Worm (Caenorhabditis elegans) whole organism, late embryonic: ENCODE data around the gene fbxb-51.

Experiments
- C38D4.7 ChIP-seq: fragments of 200-800 bp; sonication (Bioruptor generic); optimal IDR thresholded peaks from 2 replicates; lab custom pipeline; 2018; ENCODE audit warnings: mild to moderate bottlenecking, missing genetic modification characterization, moderate library complexity, missing compliant biosample characterization
- K09A11.1 ChIP-seq: sonication (generic microtip); optimal IDR thresholded peaks from 2 replicates; lab custom pipeline; 2017; ENCODE audit warnings: antibody characterized with exemption, mild to moderate bottlenecking, missing genetic modification characterization, missing compliant biosample characterization; ENCODE audit not compliant: insufficient read depth
- T23F11.4 ChIP-seq: fragments of 200-800 bp; sonication (Bioruptor generic); optimal IDR thresholded peaks from 2 replicates; lab custom pipeline; 2018; ENCODE audit warnings: mild to moderate bottlenecking, missing genetic modification characterization, missing compliant biosample characterization
- Y22D7AL.16 ChIP-seq: sonication (generic microtip); optimal IDR thresholded peaks from 2 replicates; lab custom pipeline; 2016; ENCODE audit warnings: missing genetic modification characterization, missing compliant biosample characterization
- ama-1 ChIP-seq: fragments of 150-350 bp; optimal IDR thresholded peaks from 2 replicates; lab custom pipeline; 2014
- ceh-14 ChIP-seq: sonication (generic microtip); optimal IDR thresholded peaks from 2 replicates; lab custom pipeline; 2016; ENCODE audit warnings: missing genotype, missing genetic modification characterization, missing compliant biosample characterization
- ceh-19 ChIP-seq: fragments of 200-800 bp; sonication (Bioruptor generic); optimal IDR thresholded peaks from 2 replicates; lab custom pipeline; 2018; ENCODE audit warnings: mild to moderate bottlenecking, missing genetic modification characterization, missing compliant biosample characterization
- ceh-2 ChIP-seq: sonication (generic microtip); optimal IDR thresholded peaks from 2 replicates; lab custom pipeline; 2016; ENCODE audit warnings: missing genotype, missing genetic modification characterization, missing compliant biosample characterization
- ceh-22 ChIP-seq: sonication (generic microtip); optimal IDR thresholded peaks from 2 replicates; lab custom pipeline; 2017; ENCODE audit warnings: missing biosample characterization, missing genetic modification characterization
- ceh-24 ChIP-seq: sonication (generic microtip); optimal IDR thresholded peaks from 2 replicates; lab custom pipeline; 2016; ENCODE audit warnings: mild to moderate bottlenecking, missing genetic modification characterization, missing compliant biosample characterization
- ceh-34 ChIP-seq: sonication (generic microtip); optimal IDR thresholded peaks from 2 replicates; lab custom pipeline; 2016; ENCODE audit warnings: mild to moderate bottlenecking, missing genetic modification characterization, missing compliant biosample characterization
- che-1 ChIP-seq: sonication (generic microtip); optimal IDR thresholded peaks from 2 replicates; lab custom pipeline; 2016; ENCODE audit warnings: mild to moderate bottlenecking, missing genetic modification characterization, missing compliant biosample characterization
- dmd-4 ChIP-seq: sonication (generic microtip); optimal IDR thresholded peaks from 2 replicates; lab custom pipeline; 2016; ENCODE audit warnings: borderline replicate concordance, missing genetic modification characterization, missing compliant biosample characterization
- dve-1 ChIP-seq: sonication (generic microtip); optimal IDR thresholded peaks from 2 replicates; lab custom pipeline; 2017; ENCODE audit warnings: antibody characterized with exemption, mild to moderate bottlenecking, missing genetic modification characterization, missing compliant biosample characterization
- elt-2 ChIP-seq: sonication (generic microtip); optimal IDR thresholded peaks from 2 replicates; lab custom pipeline; 2016; ENCODE audit warnings: missing genetic modification reagents, missing genetic modification characterization, missing compliant biosample characterization
- ets-4 ChIP-seq: sonication (generic microtip); optimal IDR thresholded peaks from 2 replicates; lab custom pipeline; 2016; ENCODE audit warnings: missing genetic modification characterization, missing compliant biosample characterization
- eyg-1 ChIP-seq: sonication (generic microtip); optimal IDR thresholded peaks from 2 replicates; lab custom pipeline; 2016; ENCODE audit warnings: missing genotype, missing genetic modification characterization, missing compliant biosample characterization
- fax-1 ChIP-seq: sonication (generic microtip); optimal IDR thresholded peaks from 2 replicates; lab custom pipeline; 2016; ENCODE audit warnings: missing genotype, missing genetic modification characterization, missing compliant biosample characterization
- fkh-10 ChIP-seq: fragments of 150-350 bp; optimal IDR thresholded peaks from 2 replicates; lab custom pipeline; 2014; ENCODE audit warnings: missing biosample characterization, missing genetic modification reagents, missing genetic modification characterization
- fkh-6 ChIP-seq: sonication (generic microtip); optimal IDR thresholded peaks from 2 replicates; lab custom pipeline; 2016; ENCODE audit warnings: missing genetic modification characterization, missing compliant biosample characterization
- gmeb-2 ChIP-seq: sonication (generic microtip); optimal IDR thresholded peaks from 2 replicates; lab custom pipeline; 2016; ENCODE audit warnings: missing genetic modification characterization, inconsistent platforms, missing compliant biosample characterization
- hlh-30 ChIP-seq: sonication (generic microtip); optimal IDR thresholded peaks from 2 replicates; lab custom pipeline; 2017; ENCODE audit warnings: antibody characterized with exemption, missing genetic modification characterization, missing compliant biosample characterization; ENCODE audit not compliant: insufficient read depth
- hlh-6 ChIP-seq: sonication (generic microtip); optimal IDR thresholded peaks from 2 replicates; lab custom pipeline; 2016; ENCODE audit warnings: missing genotype, missing genetic modification characterization, missing compliant biosample characterization
- lin-11 ChIP-seq: fragments of 200-800 bp; sonication (Bioruptor generic); optimal IDR thresholded peaks from 2 replicates; lab custom pipeline; 2018; ENCODE audit warnings: mild to moderate bottlenecking, missing genetic modification characterization, missing compliant biosample characterization
- madf-2 ChIP-seq: sonication (generic microtip); optimal IDR thresholded peaks from 2 replicates; lab custom pipeline; 2017; ENCODE audit warnings: missing genetic modification characterization, missing compliant biosample characterization
- mec-3 ChIP-seq: sonication (generic microtip); optimal IDR thresholded peaks from 2 replicates; lab custom pipeline; 2016; ENCODE audit warnings: borderline replicate concordance, missing genetic modification characterization, missing compliant biosample characterization
- nhr-11 ChIP-seq: fragments of 150-350 bp; optimal IDR thresholded peaks from 2 replicates; lab custom pipeline; 2014; ENCODE audit warnings: missing biosample characterization, missing genetic modification characterization
- pag-3 ChIP-seq: sonication (generic microtip); optimal IDR thresholded peaks from 2 replicates; lab custom pipeline; 2016; ENCODE audit warnings: missing compliant biosample characterization, missing genetic modification characterization, borderline replicate concordance
- pax-1 ChIP-seq: fragments of 150-350 bp; optimal IDR thresholded peaks from 2 replicates; lab custom pipeline; 2014; ENCODE audit warnings: missing biosample characterization, missing genetic modification characterization
- pqm-1 ChIP-seq: sonication (generic microtip); optimal IDR thresholded peaks from 2 replicates; lab custom pipeline; 2016; ENCODE audit warnings: missing genetic modification characterization, missing compliant biosample characterization
- ref-2 ChIP-seq: sonication (generic microtip); optimal IDR thresholded peaks from 2 replicates; lab custom pipeline; 2016; ENCODE audit warnings: missing genetic modification characterization, missing compliant biosample characterization
- rnt-1 ChIP-seq: sonication (generic microtip); optimal IDR thresholded peaks from 2 replicates; lab custom pipeline; 2016; ENCODE audit warnings: missing genetic modification characterization, missing compliant biosample characterization
- sdc-2 ChIP-seq: sonication (generic microtip); optimal IDR thresholded peaks from 2 replicates; lab custom pipeline; 2016; ENCODE audit warnings: missing genotype, missing genetic modification characterization, missing compliant biosample characterization
- syd-9 ChIP-seq: sonication (generic microtip); optimal IDR thresholded peaks from 2 replicates; lab custom pipeline; 2016; ENCODE audit warnings: mild to moderate bottlenecking, missing genetic modification characterization, moderate library complexity, missing compliant biosample characterization
- tbx-2 ChIP-seq: sonication (generic microtip); optimal IDR thresholded peaks from 2 replicates; lab custom pipeline; 2016; ENCODE audit warnings: missing genetic modification characterization, missing compliant biosample characterization
- zip-5 ChIP-seq: sonication (generic microtip); optimal IDR thresholded peaks from 2 replicates; lab custom pipeline; 2016; ENCODE audit warnings: missing genetic modification characterization, missing compliant biosample characterization

The fbxb-51 gene

DNA sequence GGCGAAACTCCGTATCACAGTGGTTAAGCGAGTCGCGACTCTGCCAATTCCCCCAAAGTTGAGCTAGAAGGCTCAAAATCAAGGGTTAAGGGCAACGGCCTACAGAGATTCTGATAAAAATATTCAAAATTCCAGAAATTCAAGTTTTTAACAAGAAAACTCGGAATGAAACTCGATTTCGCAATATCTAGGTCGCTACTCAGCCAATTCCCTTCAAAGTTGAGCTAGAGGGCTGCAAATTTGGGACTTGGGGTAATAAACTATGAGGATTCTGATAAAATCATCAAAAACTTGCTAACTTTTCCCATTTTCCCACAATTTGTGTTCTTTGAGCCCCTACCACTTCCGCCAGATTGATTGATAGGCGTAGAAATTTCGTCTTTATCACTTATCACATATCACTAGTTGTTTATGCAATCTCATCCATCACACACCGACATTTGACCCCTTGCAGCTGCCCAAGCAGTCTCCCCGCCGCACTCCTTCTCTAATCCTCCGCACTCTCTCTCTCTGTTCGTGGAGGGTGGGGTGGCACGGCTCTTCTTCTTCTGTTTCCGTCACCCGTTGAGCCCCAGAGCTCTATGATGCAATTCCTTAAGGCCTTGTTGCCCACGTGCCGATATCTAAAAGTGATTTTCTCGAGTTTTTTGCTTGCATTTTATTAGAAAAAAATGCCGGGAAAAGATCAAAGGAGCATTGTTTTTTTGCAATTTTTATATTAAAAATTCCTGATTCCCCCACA lies 48.7 kb upstream of the fbxb-51 start (continued):
- TF ChIP-seq nhr-11 (tag; lab: Kevin White, UChicago) (no peak), rnt-1 (tag; lab: Kevin White, UChicago) (peak; percentile 79), pax-1 (tag; lab: Kevin White, UChicago) (no peak), gmeb-2 (tag; lab: Kevin White, UChicago) (no peak), ceh-19 (GFP tag; lab: Kevin White, UChicago) (no peak), zip-5 (tag; lab: Kevin White, UChicago) (no peak), dmd-4 (tag; lab: Kevin White, UChicago) (no peak), ref-2 (tag; lab: Kevin White, UChicago) (peak; percentile 48), fkh-6 (tag; lab: Kevin White, UChicago) (no peak), ceh-2 (tag; lab: Kevin White, UChicago) (no peak), fkh-10 (GFP tag; lab: Kevin White, UChicago) (no peak), T23F11.4 (GFP tag; lab: Kevin White, UChicago) (no peak), Y22D7AL.16 (tag; lab: Kevin White, UChicago) (no peak), pag-3 (tag; lab: Kevin White, UChicago) (no peak), che-1 (tag; lab: Kevin White, UChicago) (no peak), ceh-14 (tag; lab: Kevin White, UChicago) (peak; percentile 28), sdc-2 (tag; lab: Kevin White, UChicago) (peak; percentile 24), fax-1 (tag; lab: Kevin White, UChicago) (peak; percentile 47), tbx-2 (peak; percentile 57), mec-3 (tag; lab: Kevin White, UChicago) (no peak), madf-2 (no peak), K09A11.1 (tag; lab: Kevin White, UChicago) (no peak), ceh-22 (tag; lab: Kevin White, UChicago) (no peak)

DNA sequence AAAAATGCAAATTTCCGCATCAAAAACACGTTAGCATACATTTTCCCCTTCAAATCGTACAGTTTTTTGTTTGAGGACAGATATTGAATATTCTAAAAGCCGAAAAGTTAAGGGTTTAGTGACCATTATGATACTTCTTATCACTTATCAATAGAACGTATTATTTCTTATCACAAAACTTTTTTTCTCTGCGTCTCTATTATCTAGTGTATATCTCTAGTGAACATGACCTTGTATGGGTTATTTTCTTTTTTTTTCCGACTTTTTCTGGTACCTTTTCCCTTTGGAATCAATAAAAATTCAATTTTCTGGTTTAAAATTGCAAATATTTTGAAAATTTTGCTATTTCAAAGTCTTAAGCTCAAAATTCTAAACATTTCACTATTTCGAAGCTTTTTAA lies 46.8 kb upstream of the fbxb-51 start:
- no peak for TF ChIP-seq lin-11 (tag; lab: Kevin White, UChicago)
- no peak for TF ChIP-seq ceh-24 (tag; lab: Kevin White, UChicago)
- TF ChIP-seq elt-2 (tag; lab: Kevin White, UChicago) = peak; percentile 82

DNA sequence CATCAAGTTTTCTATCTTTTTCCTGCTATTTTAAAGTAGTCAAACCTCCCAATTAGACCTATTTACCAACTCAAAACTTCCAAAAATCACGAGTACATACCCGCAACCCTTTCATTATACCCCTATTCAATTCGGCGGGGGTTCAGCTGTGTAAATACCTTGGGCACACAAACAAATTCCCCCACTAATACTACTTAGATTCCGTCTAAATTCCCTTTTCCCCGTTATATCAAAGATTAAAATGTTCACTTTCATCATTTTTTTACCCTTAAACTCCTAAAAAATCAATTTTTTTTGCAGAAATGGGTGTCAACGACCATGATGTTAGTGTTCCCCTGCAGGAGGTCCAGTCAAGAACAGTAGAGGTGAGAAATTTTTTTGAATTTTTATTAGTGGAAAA lies 46.2 kb upstream of the fbxb-51 start, which contains the start of gene fdgt-1:
fdgt-1 (plus strand) TSS at position 301 of the 400 bp plus-strand sequence.
- no peak for TF ChIP-seq ceh-19 (GFP tag; lab: Kevin White, UChicago)
- no peak for TF ChIP-seq dve-1 (tag; lab: Kevin White, UChicago)
- no peak for TF ChIP-seq pag-3 (tag; lab: Kevin White, UChicago)

DNA sequence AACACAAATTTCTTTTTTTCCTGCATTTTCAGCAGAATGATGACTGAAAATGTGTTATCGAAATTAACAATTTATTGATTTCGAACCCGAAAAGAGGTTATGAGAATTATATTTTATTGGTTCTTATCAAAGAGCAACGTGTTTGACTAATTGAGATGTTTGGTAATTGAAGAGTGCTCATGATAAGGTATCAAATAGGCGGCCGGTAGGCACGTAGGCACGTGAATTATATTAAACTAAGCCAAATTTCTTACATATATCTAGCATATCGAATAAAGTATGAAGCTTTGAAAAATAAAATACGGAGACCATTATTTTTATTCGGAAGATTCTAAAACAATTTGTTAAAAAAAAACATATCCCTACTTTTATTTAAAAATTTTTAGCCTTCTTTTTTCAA lies 33.2 kb upstream of the fbxb-51 start, which contains the start of gene math-45:
math-45 (minus strand) TSS at position 101 of the 400 bp plus-strand sequence.
- no peak for TF ChIP-seq eyg-1
- no peak for TF ChIP-seq ceh-2 (tag; lab: Kevin White, UChicago)
- no peak for TF ChIP-seq madf-2
- no peak for TF ChIP-seq hlh-6
- no peak for TF ChIP-seq tbx-2
- TF ChIP-seq pqm-1 (tag; lab: Kevin White, UChicago) = no peak
- TF ChIP-seq C38D4.7 (GFP tag; lab: Kevin White, UChicago) = no peak
- no peak for TF ChIP-seq syd-9 (tag; lab: Kevin White, UChicago)
- no peak for TF ChIP-seq hlh-30 (tag; lab: Kevin White, UChicago)
- no peak for TF ChIP-seq fkh-10 (GFP tag; lab: Kevin White, UChicago)
- TF ChIP-seq ceh-34 (tag; lab: Kevin White, UChicago) = no peak
- no peak for TF ChIP-seq ceh-22 (tag; lab: Kevin White, UChicago)
- no peak for TF ChIP-seq ama-1 (lab: Kevin White, UChicago)
- TF ChIP-seq ets-4 (tag; lab: Kevin White, UChicago) = no peak
- TF ChIP-seq, all 69 proteins: peak for 0
